Fruit fly (Drosophila melanogaster): ENCODE measurements around the gene mip130.

The mip130 gene

dm6 chrX:1968581-1969258 is 60.7 kb downstream of the mip130 start (continued):
- TF ChIP-seq Pdp1 (GFP tag; optimal IDR thresholded peaks at IDR 0.05): peak; percentile 50 to 74
- peak; percentile 27 for TF ChIP-seq tin (GFP tag; optimal IDR thresholded peaks at IDR 0.05)
- no peak for TF ChIP-seq CHES-1-like (GFP tag; optimal IDR thresholded peaks at IDR 0.05)
- 0 out of 3 replicates have a peak, but pooled peaks have one; percentile 11 for TF ChIP-seq jigr1 (GFP tag; IDR thresholded peaks at IDR 0.05)
- peak; percentile 32 for TF ChIP-seq CG8359 (GFP tag; optimal IDR thresholded peaks at IDR 0.05; ENCODE audit: borderline replicate concordance)
- TF ChIP-seq CG8924 (tag; optimal IDR thresholded peaks at IDR 0.05): peak; percentile 61
- TF ChIP-seq en (GFP tag; optimal IDR thresholded peaks at IDR 0.05): no peak
- no peak for TF ChIP-seq Sin3A (optimal IDR thresholded peaks at IDR 0.05)
- TF ChIP-seq CG4707 (GFP tag; optimal IDR thresholded peaks at IDR 0.05): peak; percentile 64
- no peak for TF ChIP-seq Dad (GFP tag; optimal IDR thresholded peaks at IDR 0.05)
- TF ChIP-seq CG12155 (GFP tag; optimal IDR thresholded peaks at IDR 0.05): no peak
- no peak for TF ChIP-seq CG10147 (GFP tag; optimal IDR thresholded peaks at IDR 0.05)
- TF ChIP-seq cwo (GFP tag; optimal IDR thresholded peaks at IDR 0.05): peak; percentile 38
- TF ChIP-seq CG2120 (GFP tag; optimal IDR thresholded peaks at IDR 0.05): no peak
- TF ChIP-seq kni (GFP tag; optimal IDR thresholded peaks at IDR 0.05): peak; percentile 64
- TF ChIP-seq lola (GFP tag; optimal IDR thresholded peaks at IDR 0.05): peak in 1 of 3 experiments; percentile 36
- no peak for TF ChIP-seq br (optimal IDR thresholded peaks at IDR 0.05)
- TF ChIP-seq fd102C (GFP tag; optimal IDR thresholded peaks at IDR 0.05): no peak
- TF ChIP-seq CTCF (GFP tag; optimal IDR thresholded peaks at IDR 0.05): peak; percentile 11
- TF ChIP-seq nom (GFP tag; optimal IDR thresholded peaks at IDR 0.05): peak; percentile 51
- peak; percentile 55 for TF ChIP-seq oc (tag; optimal IDR thresholded peaks at IDR 0.05)
- TF ChIP-seq CG7357 (GFP tag; IDR thresholded peaks at IDR 0.05): peak; percentile 57; the same call in 2 of the 3 replicates
- peak; percentile 2 for TF ChIP-seq CG3163 (GFP tag; optimal IDR thresholded peaks at IDR 0.05)
- no peak for TF ChIP-seq CG10462 (GFP tag; optimal IDR thresholded peaks at IDR 0.05)
- TF ChIP-seq CG10565 (GFP tag; optimal IDR thresholded peaks at IDR 0.05): no peak
- peak; percentile 29 for TF ChIP-seq CG31365 (tag; optimal IDR thresholded peaks at IDR 0.05)
- TF ChIP-seq Opbp (GFP tag; IDR thresholded peaks at IDR 0.05; ENCODE audit: partially characterized antibody): no peak
- no peak for TF ChIP-seq Poxn (GFP tag; IDR thresholded peaks at IDR 0.05)
- peak; percentile 61; the same call in 1 of the 2 replicates for TF ChIP-seq HLH3B (GFP tag; IDR thresholded peaks at IDR 0.05)
- TF ChIP-seq cas (GFP tag; IDR thresholded peaks at IDR 0.05): no peak
- TF ChIP-seq CoRest (tag; optimal IDR thresholded peaks at IDR 0.05): peak; percentile 67
- TF ChIP-seq Nf-YA (GFP tag; IDR thresholded peaks at IDR 0.05): 0 out of 2 replicates have a peak, but pooled peaks have one; percentile 37
- no peak for TF ChIP-seq bowl (GFP tag; IDR thresholded peaks at IDR 0.05)
- peak; percentile 63 for TF ChIP-seq Blimp-1 (GFP tag; optimal IDR thresholded peaks at IDR 0.05)
- no peak for TF ChIP-seq ash1 (GFP tag; optimal IDR thresholded peaks at IDR 0.05)
- TF ChIP-seq CG12942 (GFP tag; optimal IDR thresholded peaks at IDR 0.05): no peak
- TF ChIP-seq her (GFP tag; optimal IDR thresholded peaks at IDR 0.05): peak; percentile 4
- TF ChIP-seq Rfx (GFP tag; IDR thresholded peaks at IDR 0.05): no peak
- peak; percentile 37 for TF ChIP-seq CG8478 (optimal IDR thresholded peaks at IDR 0.05)
- TF ChIP-seq caup (GFP tag; optimal IDR thresholded peaks at IDR 0.05; ENCODE audit: severe bottlenecking): no peak
- TF ChIP-seq CG15479 (GFP tag; optimal IDR thresholded peaks at IDR 0.05): no peak
- TF ChIP-seq Chrac-16 (GFP tag; optimal IDR thresholded peaks at IDR 0.05): no peak
- no peak for TF ChIP-seq Meics (GFP tag; optimal IDR thresholded peaks at IDR 0.05)
- TF ChIP-seq ac (GFP tag; optimal IDR thresholded peaks at IDR 0.05): no peak
- no peak for TF ChIP-seq fd3F (GFP tag; optimal IDR thresholded peaks at IDR 0.05)
- peak; percentile 61 for TF ChIP-seq NfI (GFP tag; optimal IDR thresholded peaks at IDR 0.05)
- TF ChIP-seq Ada2b (GFP tag; IDR thresholded peaks at IDR 0.05): no peak
- TF ChIP-seq CG6791 (GFP tag; IDR thresholded peaks at IDR 0.05; ENCODE audit: partially characterized antibody): no peak
- no peak for TF ChIP-seq CG10274 (GFP tag; optimal IDR thresholded peaks at IDR 0.05)
- TF ChIP-seq Trl (optimal IDR thresholded peaks at IDR 0.05): no peak
- peak; percentile 21 for TF ChIP-seq Trl (GFP tag; optimal IDR thresholded peaks at IDR 0.05)
